Fruit fly (Drosophila melanogaster): Measurements from ENCODE around the gene CG31145.
A peak's percentile ranks its signal among the peaks of the same experiment; 100 is the strongest.

Gene CG31145

dm6 chr3R:23657357-23658318, 11.8 kb downstream of the CG31145 start (continued):
- TF ChIP-seq Blimp-1 (GFP tag; optimal IDR thresholded peaks at IDR 0.05) (peak; percentile 6), CG6276 (GFP tag; optimal IDR thresholded peaks at IDR 0.05) (peak; percentile 19), Sox102F (GFP tag; optimal IDR thresholded peaks at IDR 0.05) (no peak), CG6792 (GFP tag; optimal IDR thresholded peaks at IDR 0.05) (peak; percentile 44), spab (GFP tag; optimal IDR thresholded peaks at IDR 0.05) (peak; percentile 33), CG4318 (GFP tag; optimal IDR thresholded peaks at IDR 0.05) (no peak), CG3919 (GFP tag; optimal IDR thresholded peaks at IDR 0.05) (peak; percentile 29), CG9139 (GFP tag; optimal IDR thresholded peaks at IDR 0.05) (no peak), Gug (GFP tag; IDR thresholded peaks at IDR 0.05) (no peak), CG10631 (GFP tag; optimal IDR thresholded peaks at IDR 0.05) (no peak), eg (GFP tag; IDR thresholded peaks at IDR 0.05) (0 out of 3 replicates have a peak, but pooled peaks have one; percentile 13), CG3032 (tag; optimal IDR thresholded peaks at IDR 0.05) (no peak), CG7368 (GFP tag; optimal IDR thresholded peaks at IDR 0.05) (peak; percentile 33), fd59A (GFP tag; optimal IDR thresholded peaks at IDR 0.05) (peak; percentile 23), salr (GFP tag; optimal IDR thresholded peaks at IDR 0.05) (no peak), Eip93F (GFP tag; optimal IDR thresholded peaks at IDR 0.05) (no peak), Eip75B (GFP tag; optimal IDR thresholded peaks at IDR 0.05) (no peak), Hr4 (GFP tag; optimal IDR thresholded peaks at IDR 0.05) (no peak), acj6 (GFP tag; optimal IDR thresholded peaks at IDR 0.05) (peak; percentile 4), CG32006 (GFP tag; optimal IDR thresholded peaks at IDR 0.05) (no peak), CG8319 (GFP tag; optimal IDR thresholded peaks at IDR 0.05) (no peak), Met (GFP tag; optimal IDR thresholded peaks at IDR 0.05) (no peak), dsx (GFP tag; optimal IDR thresholded peaks at IDR 0.05; ENCODE audit: poor library complexity, severe bottlenecking) (no peak), Hr38 (GFP tag; optimal IDR thresholded peaks at IDR 0.05) (no peak), CG11902 (GFP tag; optimal IDR thresholded peaks at IDR 0.05) (no peak), CG11294 (GFP tag; IDR thresholded peaks at IDR 0.05) (no peak), pdm3 (GFP tag; optimal IDR thresholded peaks at IDR 0.05) (no peak), svp (GFP tag) (peak; percentile 94), Smox (GFP tag; optimal IDR thresholded peaks at IDR 0.05) (no peak), Eip78C (GFP tag) (peak; percentile 57), Ets96B (tag; optimal IDR thresholded peaks at IDR 0.05) (peak; percentile 22), CG10669 (GFP tag; optimal IDR thresholded peaks at IDR 0.05) (peak; percentile 20), ss (GFP tag; optimal IDR thresholded peaks at IDR 0.05) (peak in 1 of 2 experiments; percentile 8)

dm6 chr3R:23655501-23655900, 14.0 kb downstream of the CG31145 start:
- no peak for TF ChIP-seq Eip93F (GFP tag; optimal IDR thresholded peaks at IDR 0.05)
- peak; percentile 26 for TF ChIP-seq Met (GFP tag; optimal IDR thresholded peaks at IDR 0.05)
- no peak for TF ChIP-seq Lpt (GFP tag; optimal IDR thresholded peaks at IDR 0.05)
- peak; percentile 40 for TF ChIP-seq Eip78C (GFP tag)

- TF ChIP-seq CG6792 (GFP tag; optimal IDR thresholded peaks at IDR 0.05), result peak; percentile 30
- TF ChIP-seq topi (GFP tag; optimal IDR thresholded peaks at IDR 0.05), result peak; percentile 13
- peak; percentile 25 for TF ChIP-seq Smox (GFP tag; optimal IDR thresholded peaks at IDR 0.05)
- peak; percentile 26 for TF ChIP-seq CG7368 (GFP tag; optimal IDR thresholded peaks at IDR 0.05)
- no peak for TF ChIP-seq Hr39 (GFP tag; optimal IDR thresholded peaks at IDR 0.05)
- TF ChIP-seq CG34406 (GFP tag; optimal IDR thresholded peaks at IDR 0.05), result peak; percentile 14
- peak; percentile 67 for TF ChIP-seq Eip78C (GFP tag)
- TF ChIP-seq svp (GFP tag), result peak; percentile 50
- TF ChIP-seq vri (GFP tag; optimal IDR thresholded peaks at IDR 0.05), result peak; percentile 90
- no peak for TF ChIP-seq CG10669 (GFP tag; optimal IDR thresholded peaks at IDR 0.05)
- TF ChIP-seq Sox102F (GFP tag; optimal IDR thresholded peaks at IDR 0.05), result peak; percentile 44
- peak; percentile 4 for TF ChIP-seq net (GFP tag; optimal IDR thresholded peaks at IDR 0.05)
- no peak for TF ChIP-seq Hr4 (GFP tag; optimal IDR thresholded peaks at IDR 0.05)
- TF ChIP-seq Met (GFP tag; optimal IDR thresholded peaks at IDR 0.05), result peak; percentile 53
- peak; percentile 97 for TF ChIP-seq fkh (GFP tag; optimal IDR thresholded peaks at IDR 0.05)
- no peak for TF ChIP-seq cyc (GFP tag; optimal IDR thresholded peaks at IDR 0.05)
- TF ChIP-seq Hr38 (GFP tag; optimal IDR thresholded peaks at IDR 0.05), result no peak
- TF ChIP-seq Ets21C (GFP tag; optimal IDR thresholded peaks at IDR 0.05), result no peak
- peak; percentile 34 for TF ChIP-seq CG8632 (GFP tag; optimal IDR thresholded peaks at IDR 0.05)
- TF ChIP-seq CG3919 (GFP tag; optimal IDR thresholded peaks at IDR 0.05), result peak; percentile 39
- no peak for TF ChIP-seq CG9139 (GFP tag; optimal IDR thresholded peaks at IDR 0.05)
- peak; percentile 44 for TF ChIP-seq esn (GFP tag; optimal IDR thresholded peaks at IDR 0.05)
Measured at dm6 chr3R:23652525-23653108, 16.8 kb downstream of the CG31145 start.

Measured in whole organism, prepupa.